Fruit fly (Drosophila melanogaster) whole organism, embryonic: ENCODE data around the gene CG5376.

ENCODE experiments used
- Aef1 ChIP-seq: fragments of 200-800 bp; sonication (Bioruptor generic); IDR thresholded peaks from 3 replicates; pipeline ENCODE4 v1.3.6; 2022; ENCODE audit warnings: missing biosample characterization, missing genetic modification characterization
- CG10267 ChIP-seq: fragments of 200-800 bp; sonication (Bioruptor generic); optimal IDR thresholded peaks from 2 replicates; lab custom pipeline; 2018; ENCODE audit warnings: missing biosample characterization, mild to moderate bottlenecking, missing genetic modification characterization, moderate library complexity
- CG10462 ChIP-seq: fragments of 200-800 bp; sonication (Bioruptor generic); optimal IDR thresholded peaks from 2 replicates; lab custom pipeline; 2016; ENCODE audit warnings: missing biosample characterization, missing genetic modification characterization
- CG11398 ChIP-seq: fragments of 200-800 bp; sonication (Bioruptor generic); optimal IDR thresholded peaks from 2 replicates; lab custom pipeline; 2016; ENCODE audit warnings: missing biosample characterization, missing genetic modification characterization
- CG11560 ChIP-seq: fragments of 200-800 bp; sonication (Bioruptor generic); IDR thresholded peaks from 3 replicates; pipeline ENCODE4 v1.3.6; 2022; ENCODE audit warnings: missing biosample characterization, missing genetic modification characterization
- CG11695 ChIP-seq: fragments of 200-800 bp; sonication (Bioruptor generic); IDR thresholded peaks from 3 replicates; pipeline ENCODE4 v1.3.6; 2022; ENCODE audit warnings: missing biosample characterization, missing genetic modification characterization
- CG12236 ChIP-seq: fragments of 200-800 bp; sonication (Bioruptor generic); optimal IDR thresholded peaks from 2 replicates; lab custom pipeline; 2016; ENCODE audit warnings: missing biosample characterization, missing genetic modification characterization
- CG15514 ChIP-seq: fragments of 200-800 bp; sonication (Bioruptor generic); optimal IDR thresholded peaks from 3 replicates; lab custom pipeline; 2017; ENCODE audit warnings: missing biosample characterization, missing genetic modification characterization, mild to moderate bottlenecking, moderate library complexity, missing genetic modification reagents
- CG1647 ChIP-seq: fragments of 200-800 bp; sonication (Bioruptor generic); optimal IDR thresholded peaks from 3 replicates; lab custom pipeline; 2016; ENCODE audit warnings: missing biosample characterization, missing genetic modification characterization
- CG17612 ChIP-seq: fragments of 200-800 bp; sonication (Bioruptor generic); IDR thresholded peaks from 2 replicates; pipeline ENCODE4 v1.3.6; 2022; ENCODE audit warnings: missing biosample characterization, missing genetic modification characterization
- CG17829 ChIP-seq: fragments of 200-800 bp; optimal IDR thresholded peaks from 2 replicates; lab custom pipeline; 2019; ENCODE audit warnings: missing biosample characterization, mild to moderate bottlenecking, missing genetic modification characterization, moderate library complexity
- CG17912 ChIP-seq: fragments of 200-800 bp; sonication (Bioruptor generic); optimal IDR thresholded peaks from 2 replicates; lab custom pipeline; 2018; ENCODE audit warnings: missing biosample characterization, mild to moderate bottlenecking, missing genetic modification characterization
- CG2202 ChIP-seq: fragments of 200-800 bp; sonication (Bioruptor generic); optimal IDR thresholded peaks from 2 replicates; lab custom pipeline; 2018; ENCODE audit warnings: missing biosample characterization, mild to moderate bottlenecking, missing genetic modification characterization
- CG4707 ChIP-seq: fragments of 200-800 bp; sonication (Bioruptor generic); optimal IDR thresholded peaks from 2 replicates; lab custom pipeline; 2018; ENCODE audit warnings: missing biosample characterization, mild to moderate bottlenecking, missing genetic modification characterization, moderate library complexity
- CG4854 ChIP-seq: fragments of 200-800 bp; sonication (Bioruptor generic); optimal IDR thresholded peaks from 2 replicates; lab custom pipeline; 2016; ENCODE audit warnings: missing biosample characterization, missing genetic modification characterization, inconsistent platforms
- CG6272 ChIP-seq: fragments of 200-800 bp; sonication (Bioruptor generic); IDR thresholded peaks from 2 replicates; pipeline ENCODE4 v1.3.6; 2022; ENCODE audit warnings: missing biosample characterization, missing genetic modification characterization
- CG6813 ChIP-seq: fragments of 200-800 bp; sonication (Bioruptor generic); optimal IDR thresholded peaks from 2 replicates; lab custom pipeline; 2017; ENCODE audit warnings: missing biosample characterization, missing genetic modification characterization, mild to moderate bottlenecking, moderate library complexity, missing genetic modification reagents
- CG7372 ChIP-seq: fragments of 200-800 bp; sonication (Bioruptor generic); IDR thresholded peaks from 2 replicates; pipeline ENCODE4 v1.3.6; 2022; ENCODE audit warnings: missing biosample characterization, missing genetic modification characterization
- CG8089 ChIP-seq: fragments of 200-800 bp; sonication (Bioruptor generic); optimal IDR thresholded peaks from 3 replicates; lab custom pipeline; 2016; ENCODE audit warnings: missing biosample characterization, missing genetic modification characterization
- CG8388 ChIP-seq: fragments of 200-800 bp; sonication (Bioruptor generic); optimal IDR thresholded peaks from 2 replicates; lab custom pipeline; 2019; ENCODE audit warnings: missing biosample characterization, mild to moderate bottlenecking, missing genetic modification characterization, moderate library complexity
- CG8478 ChIP-seq: fragments of >200 bp; optimal IDR thresholded peaks from 2 replicates; lab custom pipeline; 2018
- CG9437 ChIP-seq: fragments of 200-800 bp; sonication (Bioruptor generic); optimal IDR thresholded peaks from 2 replicates; lab custom pipeline; 2018; ENCODE audit warnings: missing biosample characterization, mild to moderate bottlenecking, missing genetic modification characterization
- HHEX ChIP-seq: fragments of 200-800 bp; sonication (Bioruptor generic); optimal IDR thresholded peaks from 3 replicates; lab custom pipeline; 2017; ENCODE audit warnings: missing biosample characterization, mild to moderate bottlenecking, missing genetic modification characterization, missing genetic modification reagents
- HLH4C ChIP-seq: fragments of 200-800 bp; sonication (Bioruptor generic); IDR thresholded peaks from 3 replicates; pipeline ENCODE4 v1.3.6; 2022; ENCODE audit warnings: missing biosample characterization, missing genetic modification characterization; ENCODE audit not compliant: partially characterized antibody
- HLHmδ ChIP-seq: fragments of 200-800 bp; sonication (Bioruptor generic); optimal IDR thresholded peaks from 2 replicates; lab custom pipeline; 2018; ENCODE audit warnings: missing biosample characterization, mild to moderate bottlenecking, missing genetic modification characterization, moderate library complexity
- Nf-YA ChIP-seq: fragments of 200-800 bp; sonication (Bioruptor generic); IDR thresholded peaks from 2 replicates; pipeline ENCODE4 v1.3.6; 2022; ENCODE audit warnings: missing biosample characterization, missing genetic modification characterization
- Nf-YC ChIP-seq: fragments of 200-800 bp; optimal IDR thresholded peaks from 3 replicates; lab custom pipeline; 2019; ENCODE audit warnings: missing biosample characterization, mild to moderate bottlenecking, missing genetic modification characterization, moderate library complexity
- Side ChIP-seq: fragments of 200-800 bp; sonication (Bioruptor generic); optimal IDR thresholded peaks from 2 replicates; lab custom pipeline; 2016; ENCODE audit warnings: missing biosample characterization, missing genetic modification characterization
- Stat92E ChIP-seq, 3 experiments: fragments of >200 bp in 2 of 3; fragments of 200-800 bp in 1 of 3; sonication (Bioruptor generic) in 1 of 3; optimal IDR thresholded peaks; 2 replicates each; lab custom pipeline; 2017 to 2019; ENCODE audit warnings: missing biosample characterization in 3 of 3, missing genetic modification characterization in 3 of 3, mild to moderate bottlenecking in 1 of 3, moderate library complexity in 1 of 3
- abd-A ChIP-seq: fragments of 200-800 bp; sonication (Bioruptor generic); optimal IDR thresholded peaks from 3 replicates; lab custom pipeline; 2019; ENCODE audit warnings: missing biosample characterization, mild to moderate bottlenecking, missing genetic modification characterization, moderate library complexity
- ara ChIP-seq: fragments of 200-800 bp; sonication (Bioruptor generic); IDR thresholded peaks from 2 replicates; pipeline ENCODE4 v1.3.6; 2022; ENCODE audit warnings: missing biosample characterization, missing genetic modification characterization
- crol ChIP-seq: fragments of 200-800 bp; sonication (Bioruptor generic); IDR thresholded peaks from 2 replicates; pipeline ENCODE4 v1.3.6; 2022; ENCODE audit warnings: missing biosample characterization, missing genetic modification characterization
- fd3F ChIP-seq: fragments of 200-800 bp; sonication (Bioruptor generic); optimal IDR thresholded peaks from 2 replicates; lab custom pipeline; 2018; ENCODE audit warnings: missing biosample characterization, mild to moderate bottlenecking, missing genetic modification characterization, moderate library complexity
- gce ChIP-seq: fragments of 200-800 bp; sonication (Bioruptor generic); IDR thresholded peaks from 3 replicates; pipeline ENCODE4 v1.3.6; 2022; ENCODE audit warnings: missing biosample characterization, missing genetic modification characterization
- gcm2 ChIP-seq: fragments of 200-800 bp; sonication (Bioruptor generic); optimal IDR thresholded peaks from 2 replicates; lab custom pipeline; 2016; ENCODE audit warnings: missing biosample characterization, missing genetic modification characterization
- grn ChIP-seq: fragments of 200-800 bp; sonication (Bioruptor generic); optimal IDR thresholded peaks from 3 replicates; lab custom pipeline; 2017; ENCODE audit warnings: missing biosample characterization, missing genetic modification characterization
- gsb-n ChIP-seq: fragments of 200-800 bp; sonication (Bioruptor generic); optimal IDR thresholded peaks from 3 replicates; lab custom pipeline; 2018; ENCODE audit warnings: missing biosample characterization, mild to moderate bottlenecking, missing genetic modification characterization
- hb ChIP-seq: fragments of 200-800 bp; sonication (Bioruptor generic); IDR thresholded peaks from 3 replicates; pipeline ENCODE4 v1.3.6; 2022; ENCODE audit warnings: missing biosample characterization, missing genetic modification characterization; ENCODE audit not compliant: partially characterized antibody
- hth ChIP-seq: fragments of >200 bp; optimal IDR thresholded peaks from 2 replicates; lab custom pipeline; 2017; ENCODE audit warnings: inconsistent platforms
- lilli ChIP-seq: fragments of 200-800 bp; sonication (Bioruptor generic); optimal IDR thresholded peaks from 3 replicates; lab custom pipeline; 2016; ENCODE audit warnings: missing biosample characterization, missing genetic modification characterization
- nau ChIP-seq: fragments of 200-800 bp; sonication (Bioruptor generic); optimal IDR thresholded peaks from 3 replicates; lab custom pipeline; 2017; ENCODE audit warnings: missing biosample characterization, mild to moderate bottlenecking, missing genetic modification characterization, missing genetic modification reagents
- odd ChIP-seq: fragments of 200-800 bp; sonication (Bioruptor generic); optimal IDR thresholded peaks from 2 replicates; lab custom pipeline; 2017; ENCODE audit warnings: missing biosample characterization, mild to moderate bottlenecking, missing genetic modification characterization
- psq ChIP-seq: fragments of 200-800 bp; sonication (Bioruptor generic); optimal IDR thresholded peaks from 2 replicates; lab custom pipeline; 2017; ENCODE audit warnings: missing biosample characterization, missing genetic modification characterization
- ranshi ChIP-seq: fragments of 200-800 bp; sonication (Bioruptor generic); IDR thresholded peaks from 2 replicates; pipeline ENCODE4 v1.3.6; 2022; ENCODE audit warnings: missing biosample characterization, missing genetic modification characterization
- run ChIP-seq: fragments of 200-800 bp; sonication (Bioruptor generic); optimal IDR thresholded peaks from 3 replicates; lab custom pipeline; 2018; ENCODE audit warnings: missing biosample characterization, mild to moderate bottlenecking, missing genetic modification characterization
- sim ChIP-seq: fragments of 200-800 bp; sonication (Bioruptor generic); IDR thresholded peaks from 2 replicates; pipeline ENCODE4 v1.3.6; 2022; ENCODE audit warnings: missing biosample characterization, missing genetic modification characterization
- tll ChIP-seq, 2 experiments: fragments of 200-800 bp in 1 of 2; fragments of >200 bp in 1 of 2; sonication (Bioruptor generic) in 1 of 2; optimal IDR thresholded peaks; 2 replicates each; lab custom pipeline; 2017 to 2019; ENCODE audit warnings: missing biosample characterization in 2 of 2, missing genetic modification characterization in 2 of 2, mild to moderate bottlenecking in 1 of 2, moderate library complexity in 1 of 2
- toy ChIP-seq: fragments of 200-800 bp; sonication (Bioruptor generic); IDR thresholded peaks from 2 replicates; pipeline ENCODE4 v1.3.6; 2022; ENCODE audit warnings: missing biosample characterization, missing genetic modification characterization
- vfl ChIP-seq: fragments of 200-800 bp; sonication (Bioruptor generic); optimal IDR thresholded peaks from 2 replicates; lab custom pipeline; 2016; ENCODE audit warnings: missing biosample characterization, missing genetic modification characterization
- zf30C ChIP-seq: fragments of 200-800 bp; sonication (Bioruptor generic); optimal IDR thresholded peaks from 3 replicates; lab custom pipeline; 2018; ENCODE audit warnings: missing biosample characterization, mild to moderate bottlenecking, missing genetic modification characterization

Gene CG5376

dm6 chr3R:22447195-22447873, 41.4 kb downstream of the CG5376 start, which contains the start of gene CG34288 (continued):
- no peak for TF ChIP-seq CG4854
- peak; percentile 35 for TF ChIP-seq Nf-YA (GFP tag; lab: Robert Waterston, UW)
- TF ChIP-seq hth (lab: Kevin White, UChicago): no peak
- TF ChIP-seq toy: 0 out of 2 replicates have a peak, but pooled peaks have one; percentile 5
- no peak for TF ChIP-seq CG12236 (GFP tag; lab: Kevin White, UChicago)
- TF ChIP-seq CG17912 (GFP tag; lab: Kevin White, UChicago): no peak
- TF ChIP-seq gsb-n (tag; lab: Kevin White, UChicago): no peak
- no peak for TF ChIP-seq Stat92E (GFP tag; optimal IDR thresholded peaks at IDR 0.05; lab: Kevin White, UChicago)
- TF ChIP-seq CG8478 (lab: Kevin White, UChicago): no peak
- peak; percentile 53; the same call in 1 of the 2 replicates for TF ChIP-seq ranshi (GFP tag; lab: Robert Waterston, UW)
- TF ChIP-seq Aef1: peak; percentile 48
- no peak for TF ChIP-seq CG11695 (GFP tag; lab: Robert Waterston, UW)
- no peak for TF ChIP-seq CG8388 (GFP tag; lab: Kevin White, UChicago)
- TF ChIP-seq sim: no peak
- TF ChIP-seq odd (GFP tag; lab: Kevin White, UChicago): no peak
- no peak for TF ChIP-seq CG4707 (GFP tag; lab: Kevin White, UChicago)
- no peak for TF ChIP-seq hb
- TF ChIP-seq CG2202: no peak
- TF ChIP-seq Side (GFP tag; lab: Kevin White, UChicago): peak; percentile 13
- TF ChIP-seq CG10267 (tag; lab: Kevin White, UChicago): no peak
- TF ChIP-seq CG1647: no peak
- TF ChIP-seq CG15514 (GFP tag; lab: Kevin White, UChicago): no peak
- TF ChIP-seq CG10462: no peak
- TF ChIP-seq tll (GFP tag; optimal IDR thresholded peaks at IDR 0.05; lab: Kevin White, UChicago): no peak
- no peak for TF ChIP-seq CG9437 (GFP tag; lab: Kevin White, UChicago)
- TF ChIP-seq CG17829: no peak
- no peak for TF ChIP-seq zf30C (GFP tag; lab: Kevin White, UChicago)
- TF ChIP-seq HLHmδ (GFP tag; lab: Kevin White, UChicago): no peak
- no peak for TF ChIP-seq CG11398 (GFP tag; lab: Kevin White, UChicago)
- TF ChIP-seq CG11560 (tag; lab: Robert Waterston, UW): no peak
- peak; percentile 35 for TF ChIP-seq HHEX (GFP tag; lab: Kevin White, UChicago)
- no peak for TF ChIP-seq CG17612 (GFP tag; lab: Robert Waterston, UW)
- TF ChIP-seq fd3F (GFP tag; lab: Kevin White, UChicago): no peak
- no peak for TF ChIP-seq CG6272 (GFP tag; lab: Robert Waterston, UW)
- no peak for TF ChIP-seq CG6813 (GFP tag; lab: Kevin White, UChicago)
- TF ChIP-seq lilli: no peak
- TF ChIP-seq nau: no peak
- no peak for TF ChIP-seq abd-A (tag; lab: Kevin White, UChicago)
- TF ChIP-seq run (tag; lab: Kevin White, UChicago): no peak
- TF ChIP-seq gcm2 (GFP tag; lab: Kevin White, UChicago): no peak
- TF ChIP-seq vfl (GFP tag; lab: Kevin White, UChicago): no peak
- TF ChIP-seq CG7372 (GFP tag; lab: Robert Waterston, UW): no peak
- 0 out of 2 replicates have a peak, but pooled peaks have one; percentile 19 for TF ChIP-seq ara (GFP tag; lab: Robert Waterston, UW)
- TF ChIP-seq grn (GFP tag; lab: Kevin White, UChicago): no peak
- 0 out of 3 replicates have a peak, but pooled peaks have one; percentile 27 for TF ChIP-seq HLH4C (GFP tag; lab: Robert Waterston, UW)
- TF ChIP-seq Nf-YC (tag; lab: Kevin White, UChicago): no peak
- no peak for TF ChIP-seq psq
- no peak for TF ChIP-seq CG8089 (GFP tag; lab: Kevin White, UChicago)
- 0 out of 3 replicates have a peak, but pooled peaks have one; percentile 9 for TF ChIP-seq gce (GFP tag; lab: Robert Waterston, UW)
- no peak for TF ChIP-seq crol
